Worm (Caenorhabditis elegans) whole organism, L2 larva: Measurements from ENCODE around the gene R10F2.4.

Source experiments
- R02D3.7 ChIP-seq: fragments of 150-350 bp; optimal IDR thresholded peaks from 2 replicates; lab custom pipeline; 2014; ENCODE audit warnings: missing biosample characterization, missing genetic modification characterization
- Y55F3AM.14 ChIP-seq: fragments of 200-800 bp; sonication (Bioruptor generic); optimal IDR thresholded peaks from 2 replicates; lab custom pipeline; 2018; ENCODE audit warnings: mild to moderate bottlenecking, missing genetic modification characterization, missing compliant biosample characterization
- blmp-1 ChIP-seq: sonication (generic microtip); optimal IDR thresholded peaks from 2 replicates; lab custom pipeline; 2017; ENCODE audit warnings: missing genetic modification characterization, mild to moderate bottlenecking, missing compliant biosample characterization, antibody characterized with exemption, moderate library complexity; ENCODE audit not compliant: insufficient read depth
- dmd-4 ChIP-seq: sonication (generic microtip); optimal IDR thresholded peaks from 2 replicates; lab custom pipeline; 2017; ENCODE audit warnings: missing biosample characterization, missing genetic modification characterization
- elt-1 ChIP-seq: fragments of 150-350 bp; optimal IDR thresholded peaks from 2 replicates; lab custom pipeline; 2014; ENCODE audit warnings: missing biosample characterization, missing genetic modification characterization
- lin-39 ChIP-seq: fragments of 150-350 bp; optimal IDR thresholded peaks from 2 replicates; lab custom pipeline; 2014; ENCODE audit warnings: missing biosample characterization, missing genetic modification reagents, missing genetic modification characterization
- lsy-2 ChIP-seq, 2 experiments: fragments of 150-350 bp in 1 of 2; sonication (generic microtip) in 1 of 2; optimal IDR thresholded peaks; 2 replicates each; lab custom pipeline; 2014 to 2017; ENCODE audit warnings: missing biosample characterization in 2 of 2, missing genetic modification characterization in 2 of 2
- nhr-10 ChIP-seq: sonication (generic microtip); optimal IDR thresholded peaks from 2 replicates; lab custom pipeline; 2017; ENCODE audit warnings: missing biosample characterization, missing genetic modification characterization
- nhr-11 ChIP-seq: fragments of 150-350 bp; optimal IDR thresholded peaks from 2 replicates; lab custom pipeline; 2014; ENCODE audit warnings: missing biosample characterization, missing genetic modification characterization
- unc-62 ChIP-seq: fragments of 150-350 bp; optimal IDR thresholded peaks from 2 replicates; lab custom pipeline; 2014; ENCODE audit warnings: missing biosample characterization, missing genetic modification reagents, missing genetic modification characterization

ce11 chrIII:2910606-2911005 lies 12.3 kb downstream of the R10F2.4 start, which contains the start of gene cdh-1:
- TF ChIP-seq elt-1 (tag; lab: Kevin White, UChicago) = no peak
- TF ChIP-seq Y55F3AM.14 (GFP tag; lab: Kevin White, UChicago) = no peak
- no peak for TF ChIP-seq lsy-2 (tag; optimal IDR thresholded peaks at IDR 0.05; lab: Kevin White, UChicago)
- no peak for TF ChIP-seq R02D3.7 (tag; lab: Kevin White, UChicago)
- TF ChIP-seq dmd-4 (tag; lab: Kevin White, UChicago) = no peak
- no peak for TF ChIP-seq nhr-10
- no peak for TF ChIP-seq blmp-1 (tag; lab: Kevin White, UChicago)
- no peak for TF ChIP-seq unc-62 (GFP tag; lab: Kevin White, UChicago)
- TF ChIP-seq nhr-11 (tag; lab: Kevin White, UChicago) = no peak
- no peak for TF ChIP-seq lin-39 (tag; lab: Kevin White, UChicago)
